Fruit fly (Drosophila melanogaster): Measurements from ENCODE around the gene Cad89D.

The Cad89D gene

dm6 chr3R:16507706-16508105 lies 12.5 kb upstream of the Cad89D start:
- no peak for TF ChIP-seq noc (tag; optimal IDR thresholded peaks at IDR 0.05)

- TF ChIP-seq noc (tag; optimal IDR thresholded peaks at IDR 0.05): no peak
These were observed 9.3 kb upstream of the Cad89D start for dm6 chr3R:16504541-16504940.

dm6 chr3R:16502595-16503305 lies 7.5 kb upstream of the Cad89D start, which contains the start of gene CG42342:
TSS of gene CG42342 (plus strand) at chr3R:16502770.
- no peak for TF ChIP-seq noc (tag; optimal IDR thresholded peaks at IDR 0.05)

- no peak for TF ChIP-seq noc (tag; optimal IDR thresholded peaks at IDR 0.05)
These were observed 6.0 kb upstream of the Cad89D start, which contains the start of gene Decay for dm6 chr3R:16500919-16501851. TSS of gene Decay (minus strand) at chr3R:16501050.

- TF ChIP-seq noc (tag; optimal IDR thresholded peaks at IDR 0.05): no peak
These were observed 3.6 kb upstream of the Cad89D start, which contains the start of gene Gr89a for dm6 chr3R:16498859-16499258. TSS of gene Gr89a (minus strand) at chr3R:16498959.

dm6 chr3R:16497379-16497778 lies 2.2 kb upstream of the Cad89D start:
- TF ChIP-seq noc (tag; optimal IDR thresholded peaks at IDR 0.05): no peak

- no peak for TF ChIP-seq noc (tag; optimal IDR thresholded peaks at IDR 0.05)
These were observed 987 bp upstream of the Cad89D start for dm6 chr3R:16496209-16496608.

dm6 chr3R:16485487-16486233 lies 9.6 kb downstream of the Cad89D start:
- TF ChIP-seq noc (tag; optimal IDR thresholded peaks at IDR 0.05): no peak

dm6 chr3R:16483877-16484417 lies 11.3 kb downstream of the Cad89D start, which contains the start of gene Der-2:
TSS of gene Der-2 (minus strand) at chr3R:16484223.
- no peak for TF ChIP-seq noc (tag; optimal IDR thresholded peaks at IDR 0.05)

- TF ChIP-seq noc (tag; optimal IDR thresholded peaks at IDR 0.05): no peak
These were observed 12.9 kb downstream of the Cad89D start, which contains the start of gene Sdhaf3 for dm6 chr3R:16482276-16482675. TSS of gene Sdhaf3 (minus strand) at chr3R:16482452.

dm6 chr3R:16480995-16481394 lies 14.2 kb downstream of the Cad89D start, which contains the start of gene Dhfr:
TSS of gene Dhfr (plus strand) at chr3R:16481167.
- no peak for TF ChIP-seq noc (tag; optimal IDR thresholded peaks at IDR 0.05)

- no peak for TF ChIP-seq noc (tag; optimal IDR thresholded peaks at IDR 0.05)
These were observed 18.2 kb downstream of the Cad89D start, which contains the start of gene Gyc89Db for dm6 chr3R:16477033-16477432. TSS of gene Gyc89Db (plus strand) at chr3R:16477110.

- TF ChIP-seq noc (tag; optimal IDR thresholded peaks at IDR 0.05): no peak
These were observed 18.8 kb downstream of the Cad89D start for dm6 chr3R:16476472-16476871.

dm6 chr3R:16472301-16472700 lies 22.9 kb downstream of the Cad89D start, which contains the start of gene Gyc89Da:
TSS of gene Gyc89Da (plus strand) at chr3R:16472601.
- TF ChIP-seq noc (tag; optimal IDR thresholded peaks at IDR 0.05): no peak
